Worm (Caenorhabditis elegans) whole organism, midembryonic: ENCODE data around the gene ttr-28.

Source experiments
- T22C8.4 ChIP-seq: fragments of 200-800 bp; sonication (Bioruptor generic); IDR thresholded peaks from 2 replicates; pipeline ENCODE4 v1.3.6; 2022; ENCODE audit warnings: missing genetic modification characterization, missing compliant biosample characterization
- cog-1 ChIP-seq: sonication (generic microtip); optimal IDR thresholded peaks from 2 replicates; lab custom pipeline; 2016; ENCODE audit warnings: missing genetic modification characterization, missing compliant biosample characterization
- flt-1 ChIP-seq: fragments of 200-800 bp; sonication (Bioruptor generic); IDR thresholded peaks from 2 replicates; pipeline ENCODE4 v1.3.6; 2022; ENCODE audit warnings: missing genetic modification characterization, missing compliant biosample characterization
- klf-2 ChIP-seq: fragments of 200-800 bp; sonication (Bioruptor generic); conservative IDR thresholded peaks from 2 replicates; pipeline ENCODE4 v1.3.6; 2022; ENCODE audit warnings: missing genetic modification reagents, missing genetic modification characterization, missing compliant biosample characterization
- med-1 ChIP-seq: sonication (generic microtip); optimal IDR thresholded peaks from 2 replicates; lab custom pipeline; 2017; ENCODE audit warnings: missing genetic modification characterization, mild to moderate bottlenecking, missing compliant biosample characterization, antibody characterized with exemption, missing genetic modification reagents; ENCODE audit not compliant: insufficient read depth
- ref-1 ChIP-seq: fragments of 200-800 bp; sonication (Bioruptor generic); conservative IDR thresholded peaks from 2 replicates; pipeline ENCODE4 v1.3.6; 2022; ENCODE audit warnings: missing genetic modification reagents, missing genetic modification characterization, missing compliant biosample characterization
- tab-1 ChIP-seq: fragments of 200-800 bp; sonication (Bioruptor generic); IDR thresholded peaks from 2 replicates; pipeline ENCODE4 v1.3.6; 2022; ENCODE audit warnings: missing genetic modification characterization, missing compliant biosample characterization
- ztf-23 ChIP-seq: fragments of 200-800 bp; sonication (Bioruptor generic); IDR thresholded peaks from 2 replicates; pipeline ENCODE4 v1.3.6; 2022; ENCODE audit warnings: missing genetic modification reagents, missing genetic modification characterization, missing compliant biosample characterization
- ztf-29 ChIP-seq: fragments of 200-800 bp; sonication (Bioruptor generic); IDR thresholded peaks from 2 replicates; pipeline ENCODE4 v1.3.6; 2022; ENCODE audit warnings: missing genetic modification reagents, missing genetic modification characterization, missing compliant biosample characterization

DNA sequence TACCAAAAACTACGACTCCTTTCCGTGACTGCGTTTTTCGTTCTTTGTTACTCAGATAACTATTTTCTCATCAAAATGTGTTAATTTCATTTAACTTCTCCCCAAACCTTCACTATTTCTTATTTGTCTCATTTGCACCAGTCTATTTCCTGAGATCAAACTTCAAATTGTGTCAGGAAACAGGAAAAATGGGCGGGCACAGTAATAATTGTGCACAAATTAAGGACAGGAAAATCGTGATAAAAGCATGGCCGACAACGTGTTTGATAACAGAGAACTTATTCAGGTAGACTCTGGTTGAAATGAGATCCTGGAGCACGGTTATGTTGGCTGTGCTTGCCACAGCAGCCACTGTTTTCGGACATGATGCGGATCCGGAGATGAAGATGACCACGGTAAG is 14.7 kb upstream of the ttr-28 start, which contains the start of gene lipl-1:
- no peak for TF ChIP-seq ref-1
- TF ChIP-seq med-1: no peak
- no peak for TF ChIP-seq ztf-29 (GFP tag; lab: Robert Waterston, UW)
- no peak for TF ChIP-seq klf-2 (GFP tag; lab: Robert Waterston, UW)
- no peak for TF ChIP-seq flt-1
- no peak for TF ChIP-seq cog-1 (tag; lab: Kevin White, UChicago)
- TF ChIP-seq T22C8.4: no peak
- TF ChIP-seq tab-1 (GFP tag; lab: Robert Waterston, UW): no peak
- no peak for TF ChIP-seq ztf-23 (GFP tag; lab: Robert Waterston, UW)
